Worm (Caenorhabditis elegans): ENCODE data around the gene F59B2.13.

Gene F59B2.13

ce11 chrIII:9052371-9052978 is 25.6 kb upstream of the F59B2.13 start (continued):
- TF ChIP-seq zfh-2 (GFP tag; conservative IDR thresholded peaks at IDR 0.05) (peak; percentile 97), cebp-2 (GFP tag; IDR thresholded peaks at IDR 0.05) (peak; percentile 68; the same call in 1 of the 2 replicates), aptf-3 (GFP tag; IDR thresholded peaks at IDR 0.05) (0 out of 2 replicates have a peak, but pooled peaks have one; percentile 86), ets-4 (GFP tag; optimal IDR thresholded peaks at IDR 0.05) (peak; percentile 71), F57A8.1 (GFP tag; optimal IDR thresholded peaks at IDR 0.05) (no peak), attf-5 (GFP tag; optimal IDR thresholded peaks at IDR 0.05) (peak; percentile 68), let-607 (tag; optimal IDR thresholded peaks at IDR 0.05) (peak; percentile 25 to 44), K12H6.12 (tag; optimal IDR thresholded peaks at IDR 0.05) (peak; percentile 29), ceh-79 (tag; optimal IDR thresholded peaks at IDR 0.05) (peak; percentile 38), B0336.3 (GFP tag; IDR thresholded peaks at IDR 0.05) (peak; percentile 58; the same call in 1 of the 2 replicates), hsf-1 (GFP tag; IDR thresholded peaks at IDR 0.05) (peak; percentile 47), tbp1 (GFP tag; optimal IDR thresholded peaks at IDR 0.05) (peak; percentile 36), lsy-27 (tag; optimal IDR thresholded peaks at IDR 0.05; ENCODE audit: borderline replicate concordance, insufficient read depth) (no peak), Y95B8A.8 (GFP tag; IDR thresholded peaks at IDR 0.05) (peak; percentile 21; the same call in 1 of the 2 replicates), atf-7 (tag; optimal IDR thresholded peaks at IDR 0.05) (no peak), ceh-40 (GFP tag; IDR thresholded peaks at IDR 0.05) (peak; percentile 72; the same call in 1 of the 2 replicates), let-526 (GFP tag; IDR thresholded peaks at IDR 0.05) (peak; percentile 85), F10E7.11 (tag; optimal IDR thresholded peaks at IDR 0.05) (peak; percentile 24), B0035.1 (tag; optimal IDR thresholded peaks at IDR 0.05) (peak; percentile 50), ccch-3 (GFP tag; optimal IDR thresholded peaks at IDR 0.05) (no peak), lin-35 (GFP tag; optimal IDR thresholded peaks at IDR 0.05) (no peak), nfyb-1 (GFP tag; IDR thresholded peaks at IDR 0.05) (peak; percentile 81), dox-1 (GFP tag; IDR thresholded peaks at IDR 0.05) (peak; percentile 80), egrh-3 (GFP tag; IDR thresholded peaks at IDR 0.05) (0 out of 2 replicates have a peak, but pooled peaks have one; percentile 19), nhr-90 (tag; optimal IDR thresholded peaks at IDR 0.05) (peak; percentile 45), egl-18 (GFP tag; IDR thresholded peaks at IDR 0.05) (0 out of 2 replicates have a peak, but pooled peaks have one; percentile 21), cebp-1 (GFP tag; IDR thresholded peaks at IDR 0.05) (no peak), cebp-1 (tag; optimal IDR thresholded peaks at IDR 0.05) (peak; percentile 70), Y56A3A.18 (GFP tag; IDR thresholded peaks at IDR 0.05) (peak; percentile 78; the same call in 1 of the 2 replicates)

ce11 chrIII:9051714-9052113 is 24.9 kb upstream of the F59B2.13 start:
- TF ChIP-seq mes-4 (tag; optimal IDR thresholded peaks at IDR 0.05) (peak; percentile 3), lsy-27 (tag; optimal IDR thresholded peaks at IDR 0.05; ENCODE audit: borderline replicate concordance, insufficient read depth) (no peak), lin-54 (GFP tag; optimal IDR thresholded peaks at IDR 0.05) (no peak), snpc-4 (GFP tag; optimal IDR thresholded peaks at IDR 0.05) (no peak), snpc-4 (tag; optimal IDR thresholded peaks at IDR 0.05) (no peak), ztf-25 (GFP tag; IDR thresholded peaks at IDR 0.05) (no peak), mel-28 (tag; optimal IDR thresholded peaks at IDR 0.05; ENCODE audit: borderline replicate concordance) (no peak), let-607 (tag; optimal IDR thresholded peaks at IDR 0.05) (no peak), ama-1 (optimal IDR thresholded peaks at IDR 0.05) (peak; percentile 35), ama-1 (GFP tag; optimal IDR thresholded peaks at IDR 0.05) (no peak), madf-3 (GFP tag; IDR thresholded peaks at IDR 0.05) (no peak), zfh-2 (GFP tag; conservative IDR thresholded peaks at IDR 0.05) (peak; percentile 50; the same call in 1 of the 2 replicates)
